Worm (Caenorhabditis elegans) whole organism, L2 larva: ENCODE data around the gene F38A6.4.

Experiments used
- C34F6.9 ChIP-seq: fragments of 150-350 bp; optimal IDR thresholded peaks from 2 replicates; lab custom pipeline; 2014; ENCODE audit warnings: missing biosample characterization, missing genetic modification characterization
- F13H6.1 ChIP-seq: sonication (generic microtip); optimal IDR thresholded peaks from 2 replicates; lab custom pipeline; 2016; ENCODE audit warnings: missing genetic modification characterization, missing compliant biosample characterization
- R02D3.7 ChIP-seq: fragments of 150-350 bp; optimal IDR thresholded peaks from 2 replicates; lab custom pipeline; 2014; ENCODE audit warnings: missing biosample characterization, missing genetic modification characterization
- Y55F3AM.14 ChIP-seq: fragments of 200-800 bp; sonication (Bioruptor generic); optimal IDR thresholded peaks from 2 replicates; lab custom pipeline; 2018; ENCODE audit warnings: mild to moderate bottlenecking, missing genetic modification characterization, missing compliant biosample characterization
- ZK546.5 ChIP-seq: sonication (generic microtip); optimal IDR thresholded peaks from 2 replicates; lab custom pipeline; 2017; ENCODE audit warnings: missing biosample characterization, missing genetic modification characterization
- alr-1 ChIP-seq: fragments of 150-350 bp; optimal IDR thresholded peaks from 2 replicates; lab custom pipeline; 2014; ENCODE audit warnings: missing biosample characterization, missing genetic modification characterization
- aly-2 ChIP-seq: fragments of 150-350 bp; optimal IDR thresholded peaks from 2 replicates; lab custom pipeline; 2014; ENCODE audit warnings: missing biosample characterization, missing genetic modification characterization
- blmp-1 ChIP-seq: sonication (generic microtip); optimal IDR thresholded peaks from 2 replicates; lab custom pipeline; 2017; ENCODE audit warnings: missing genetic modification characterization, mild to moderate bottlenecking, missing compliant biosample characterization, antibody characterized with exemption, moderate library complexity; ENCODE audit not compliant: insufficient read depth
- ceh-16 ChIP-seq: fragments of 150-350 bp; optimal IDR thresholded peaks from 2 replicates; lab custom pipeline; 2014; ENCODE audit warnings: missing biosample characterization, missing genetic modification characterization
- ceh-82 ChIP-seq: fragments of 150-350 bp; optimal IDR thresholded peaks from 2 replicates; lab custom pipeline; 2014; ENCODE audit warnings: missing biosample characterization, missing genetic modification characterization
- crh-2 ChIP-seq: sonication (generic microtip); optimal IDR thresholded peaks from 2 replicates; lab custom pipeline; 2017; ENCODE audit warnings: missing biosample characterization, missing genetic modification characterization
- elt-1 ChIP-seq: fragments of 150-350 bp; optimal IDR thresholded peaks from 2 replicates; lab custom pipeline; 2014; ENCODE audit warnings: missing biosample characterization, missing genetic modification characterization
- elt-3 ChIP-seq: sonication (generic microtip); optimal IDR thresholded peaks from 2 replicates; lab custom pipeline; 2017; ENCODE audit warnings: missing biosample characterization, missing genetic modification characterization
- fos-1 ChIP-seq: fragments of 150-350 bp; optimal IDR thresholded peaks from 2 replicates; lab custom pipeline; 2014; ENCODE audit warnings: missing biosample characterization, missing genetic modification characterization
- gmeb-1 ChIP-seq: fragments of 150-350 bp; optimal IDR thresholded peaks from 2 replicates; lab custom pipeline; 2014; ENCODE audit warnings: missing biosample characterization, missing genetic modification characterization
- lin-13 ChIP-seq: fragments of 150-350 bp; optimal IDR thresholded peaks from 2 replicates; lab custom pipeline; 2014; ENCODE audit warnings: missing biosample characterization, missing genetic modification reagents, missing genetic modification characterization
- lin-39 ChIP-seq: fragments of 150-350 bp; optimal IDR thresholded peaks from 2 replicates; lab custom pipeline; 2014; ENCODE audit warnings: missing biosample characterization, missing genetic modification reagents, missing genetic modification characterization
- lsy-2 ChIP-seq, 2 experiments: fragments of 150-350 bp in 1 of 2; sonication (generic microtip) in 1 of 2; optimal IDR thresholded peaks; 2 replicates each; lab custom pipeline; 2014 to 2017; ENCODE audit warnings: missing biosample characterization in 2 of 2, missing genetic modification characterization in 2 of 2
- mab-5 ChIP-seq: fragments of 150-350 bp; optimal IDR thresholded peaks from 2 replicates; lab custom pipeline; 2014; ENCODE audit warnings: missing biosample characterization, missing genetic modification characterization
- mdl-1 ChIP-seq, 2 experiments: fragments of 150-350 bp in 1 of 2; sonication (generic microtip) in 1 of 2; optimal IDR thresholded peaks; 2 replicates each; lab custom pipeline; 2017; ENCODE audit warnings: missing biosample characterization in 2 of 2, missing genetic modification characterization in 2 of 2
- nhr-129 ChIP-seq: fragments of 150-350 bp; optimal IDR thresholded peaks from 2 replicates; lab custom pipeline; 2014; ENCODE audit warnings: missing biosample characterization, missing genetic modification characterization
- nhr-21 ChIP-seq: fragments of 150-350 bp; optimal IDR thresholded peaks from 2 replicates; lab custom pipeline; 2014; ENCODE audit warnings: missing biosample characterization, missing genetic modification characterization
- nhr-237 ChIP-seq: fragments of 150-350 bp; optimal IDR thresholded peaks from 2 replicates; lab custom pipeline; 2014; ENCODE audit warnings: missing biosample characterization, missing genetic modification characterization
- nhr-25 ChIP-seq: fragments of 150-350 bp; sonication (generic microtip); optimal IDR thresholded peaks from 3 replicates; lab custom pipeline; 2014; ENCODE audit warnings: missing biosample characterization, missing genetic modification characterization
- nhr-6 ChIP-seq: fragments of 150-350 bp; optimal IDR thresholded peaks from 2 replicates; lab custom pipeline; 2014; ENCODE audit warnings: missing biosample characterization, missing genetic modification characterization
- peb-1 ChIP-seq: fragments of 150-350 bp; optimal IDR thresholded peaks from 2 replicates; lab custom pipeline; 2014; ENCODE audit warnings: missing biosample characterization, missing genetic modification characterization
- sem-4 ChIP-seq: fragments of 150-350 bp; optimal IDR thresholded peaks from 2 replicates; lab custom pipeline; 2014; ENCODE audit warnings: missing biosample characterization, missing genetic modification reagents, missing genetic modification characterization
- skn-1 ChIP-seq: sonication (generic microtip); optimal IDR thresholded peaks from 2 replicates; lab custom pipeline; 2017; ENCODE audit warnings: missing biosample characterization, missing genetic modification characterization
- sma-3 ChIP-seq: sonication (generic microtip); optimal IDR thresholded peaks from 2 replicates; lab custom pipeline; 2016; ENCODE audit warnings: missing genetic modification reagents, missing genetic modification characterization, missing compliant biosample characterization
- sma-9 ChIP-seq, 2 experiments: fragments of 150-350 bp in 1 of 2; sonication (generic microtip) in 1 of 2; optimal IDR thresholded peaks; 2 replicates each; lab custom pipeline; 2014 to 2016; ENCODE audit warnings: missing genetic modification characterization in 2 of 2, mild to moderate bottlenecking in 1 of 2, missing biosample characterization in 1 of 2, missing compliant biosample characterization in 1 of 2, missing genetic modification reagents in 1 of 2, moderate library complexity in 1 of 2
- unc-55 ChIP-seq: fragments of 150-350 bp; sonication (generic microtip); optimal IDR thresholded peaks from 3 replicates; lab custom pipeline; 2014; ENCODE audit warnings: missing biosample characterization, missing genetic modification reagents, missing genetic modification characterization
- zag-1 ChIP-seq: fragments of 150-350 bp; optimal IDR thresholded peaks from 2 replicates; lab custom pipeline; 2014; ENCODE audit warnings: missing biosample characterization, missing genetic modification characterization

The F38A6.4 gene

DNA sequence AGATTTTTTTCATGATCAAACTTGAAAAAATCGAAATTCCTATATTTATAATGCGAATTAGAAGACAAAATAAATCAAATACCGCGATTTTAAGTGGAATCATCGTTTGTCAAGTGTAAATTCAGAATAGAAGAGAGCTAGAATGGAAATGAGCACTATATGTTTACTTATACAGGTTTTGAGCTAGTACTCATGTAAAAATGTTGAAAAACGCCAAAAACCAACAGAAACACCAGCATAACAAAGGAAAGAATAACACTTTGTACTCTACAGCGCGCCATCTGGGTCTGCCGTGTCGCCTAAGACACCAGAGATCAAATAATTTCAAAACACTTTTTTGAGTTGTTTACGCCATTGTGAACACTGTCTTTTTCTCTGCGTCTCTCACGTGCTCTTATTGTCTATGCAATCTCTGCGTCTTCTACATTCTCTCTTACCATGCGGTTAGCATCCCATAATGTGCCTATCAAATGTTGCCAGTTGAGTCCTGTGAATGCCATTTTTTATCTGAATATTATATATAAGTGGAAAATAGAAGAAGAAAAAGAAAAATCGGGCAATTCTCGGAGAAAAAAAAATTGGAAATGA, 46.3 kb downstream of the F38A6.4 start, which contains the start of gene ipla-3:
Gene ipla-3, minus strand, starts transcription at position 510 of the 588 bp plus-strand sequence.
- peak; percentile 15 for TF ChIP-seq mab-5 (tag; lab: Kevin White, UChicago)
- peak; percentile 54 for TF ChIP-seq sma-3 (GFP tag; lab: Kevin White, UChicago)
- no peak for TF ChIP-seq R02D3.7
- TF ChIP-seq fos-1 (tag; lab: Kevin White, UChicago): peak; percentile 69
- TF ChIP-seq nhr-21: no peak
- TF ChIP-seq Y55F3AM.14 (GFP tag; lab: Kevin White, UChicago): no peak
- TF ChIP-seq crh-2 (tag; lab: Kevin White, UChicago): peak; percentile 86
- TF ChIP-seq lin-39 (tag; lab: Kevin White, UChicago): no peak
- TF ChIP-seq lsy-2 (tag; optimal IDR thresholded peaks at IDR 0.05; lab: Kevin White, UChicago): peak in 1 of 2 experiments; percentile 2
- no peak for TF ChIP-seq aly-2 (tag; lab: Kevin White, UChicago)
- TF ChIP-seq blmp-1 (tag; lab: Kevin White, UChicago): no peak
- no peak for TF ChIP-seq ceh-82 (tag; lab: Kevin White, UChicago)
- peak in 1 of 2 experiments; percentile 58 for TF ChIP-seq mdl-1 (tag; optimal IDR thresholded peaks at IDR 0.05; lab: Kevin White, UChicago)
- TF ChIP-seq nhr-6 (tag; lab: Kevin White, UChicago): peak; percentile 6
- TF ChIP-seq nhr-25 (tag; lab: Kevin White, UChicago): peak; percentile 50
- TF ChIP-seq skn-1: no peak
- peak; percentile 35 for TF ChIP-seq zag-1 (tag; lab: Kevin White, UChicago)
- TF ChIP-seq sma-9 (GFP tag; optimal IDR thresholded peaks at IDR 0.05; lab: Kevin White, UChicago): peak; percentile 95
- no peak for TF ChIP-seq sma-9 (tag; optimal IDR thresholded peaks at IDR 0.05; lab: Kevin White, UChicago)
- TF ChIP-seq C34F6.9 (tag; lab: Kevin White, UChicago): peak; percentile 68
- no peak for TF ChIP-seq sem-4
- TF ChIP-seq F13H6.1: peak; percentile 77
- TF ChIP-seq ZK546.5 (tag; lab: Kevin White, UChicago): no peak
- TF ChIP-seq gmeb-1 (tag; lab: Kevin White, UChicago): peak; percentile 49
- no peak for TF ChIP-seq peb-1
- TF ChIP-seq elt-1: no peak
- peak; percentile 78 for TF ChIP-seq unc-55
- no peak for TF ChIP-seq ceh-16 (tag; lab: Kevin White, UChicago)
- TF ChIP-seq nhr-129: peak; percentile 56
- TF ChIP-seq lin-13 (GFP tag; lab: Kevin White, UChicago): peak; percentile 37
- no peak for TF ChIP-seq elt-3
- no peak for TF ChIP-seq alr-1 (tag; lab: Kevin White, UChicago)

DNA sequence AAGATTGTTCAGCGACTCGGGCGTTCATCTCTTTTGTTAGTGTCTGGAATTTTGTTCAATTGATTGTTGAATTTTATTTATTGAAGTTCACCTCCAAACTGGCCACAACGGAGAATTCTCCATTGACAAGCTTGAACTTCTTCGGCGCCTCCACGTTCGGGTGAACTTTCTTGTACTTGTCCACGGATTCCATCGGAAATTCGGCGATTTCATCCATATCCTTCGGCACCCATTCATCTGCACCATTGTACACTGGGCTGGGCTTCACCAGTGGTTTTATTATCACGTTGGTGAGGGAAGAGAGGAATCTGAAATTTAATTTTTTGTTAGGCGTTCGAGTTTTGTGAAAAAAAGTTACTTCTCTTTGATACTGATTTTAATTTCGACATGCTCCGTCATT, 47.7 kb downstream of the F38A6.4 start:
- TF ChIP-seq nhr-237 (tag; lab: Kevin White, UChicago): no peak
